Worm (Caenorhabditis elegans) whole organism, L3 larva: ENCODE results near the gene lgc-36.
A peak's percentile ranks its signal among the peaks of the same experiment; 100 is the strongest.

Source experiments
- ceh-16 ChIP-seq: sonication (generic microtip); optimal IDR thresholded peaks from 2 replicates; lab custom pipeline; 2017; ENCODE audit warnings: missing biosample characterization, missing genetic modification characterization
- fkh-10 ChIP-seq: sonication (generic microtip); optimal IDR thresholded peaks from 2 replicates; lab custom pipeline; 2017; ENCODE audit warnings: missing biosample characterization, missing genetic modification reagents, missing genetic modification characterization
- nhr-12 ChIP-seq: fragments of 150-350 bp; optimal IDR thresholded peaks from 2 replicates; lab custom pipeline; 2014; ENCODE audit warnings: missing biosample characterization, missing genetic modification characterization
- pha-4 ChIP-seq: fragments of 150-350 bp; optimal IDR thresholded peaks from 2 replicates; lab custom pipeline; 2014; ENCODE audit warnings: missing biosample characterization, missing genetic modification reagents, missing genetic modification characterization
- pqm-1 ChIP-seq: fragments of 150-350 bp; optimal IDR thresholded peaks from 2 replicates; lab custom pipeline; 2017; ENCODE audit warnings: missing biosample characterization, missing genetic modification characterization, inconsistent platforms
- snpc-4 ChIP-seq: fragments of 150-350 bp; optimal IDR thresholded peaks from 2 replicates; lab custom pipeline; 2014; ENCODE audit warnings: missing biosample characterization, missing genetic modification characterization
- ztf-11 ChIP-seq: fragments of 150-350 bp; optimal IDR thresholded peaks from 2 replicates; lab custom pipeline; 2014; ENCODE audit warnings: missing biosample characterization, missing genetic modification characterization

- TF ChIP-seq snpc-4 (tag; lab: Kevin White, UChicago), result no peak
- TF ChIP-seq ztf-11, result no peak
- TF ChIP-seq ceh-16, result no peak
- no peak for TF ChIP-seq nhr-12
- peak; percentile 18 for TF ChIP-seq pqm-1 (tag; lab: Kevin White, UChicago)
- TF ChIP-seq fkh-10 (GFP tag; lab: Kevin White, UChicago), result no peak
- TF ChIP-seq pha-4 (tag; lab: Kevin White, UChicago), result no peak
Observed at ce11 chrV:11217394-11217793, 41.4 kb downstream of the lgc-36 start, which contains the start of gene cyp-29A2.
